Worm (Caenorhabditis elegans) whole organism, early embryonic: ENCODE results near the gene C05C10.2.

Experiments
- B0310.2 ChIP-seq: sonication (generic microtip); optimal IDR thresholded peaks from 2 replicates; lab custom pipeline; 2016; ENCODE audit warnings: mild to moderate bottlenecking, missing genetic modification characterization, missing compliant biosample characterization
- F13C5.2 ChIP-seq: sonication (generic microtip); optimal IDR thresholded peaks from 2 replicates; lab custom pipeline; 2017; ENCODE audit warnings: mild to moderate bottlenecking, missing genetic modification characterization, inconsistent platforms, missing compliant biosample characterization
- aly-1 ChIP-seq: sonication (generic microtip); optimal IDR thresholded peaks from 2 replicates; lab custom pipeline; 2016; ENCODE audit warnings: missing genetic modification characterization, missing compliant biosample characterization
- ama-1 ChIP-seq: fragments of 150-350 bp; optimal IDR thresholded peaks from 2 replicates; lab custom pipeline; 2014
- ceh-13 ChIP-seq: fragments of 200-800 bp; sonication (Bioruptor generic); optimal IDR thresholded peaks from 2 replicates; lab custom pipeline; 2018; ENCODE audit warnings: mild to moderate bottlenecking, missing genetic modification characterization, missing compliant biosample characterization
- ceh-36 ChIP-seq: sonication (generic microtip); optimal IDR thresholded peaks from 2 replicates; lab custom pipeline; 2016; ENCODE audit warnings: missing genetic modification characterization, inconsistent platforms, missing compliant biosample characterization
- ets-7 ChIP-seq: sonication (generic microtip); optimal IDR thresholded peaks from 2 replicates; lab custom pipeline; 2016; ENCODE audit warnings: missing genotype, missing genetic modification characterization, missing compliant biosample characterization
- flt-1 ChIP-seq: fragments of 200-800 bp; sonication (Bioruptor generic); IDR thresholded peaks from 2 replicates; pipeline ENCODE4 v1.3.6; 2022; ENCODE audit warnings: missing genetic modification characterization, missing compliant biosample characterization
- hmbx-1 ChIP-seq: sonication (generic microtip); optimal IDR thresholded peaks from 2 replicates; lab custom pipeline; 2016; ENCODE audit warnings: mild to moderate bottlenecking, missing genetic modification characterization, missing compliant biosample characterization
- hmg-4 ChIP-seq: fragments of 200-800 bp; sonication (Bioruptor generic); optimal IDR thresholded peaks from 2 replicates; lab custom pipeline; 2018; ENCODE audit warnings: mild to moderate bottlenecking, missing genetic modification characterization, missing compliant biosample characterization
- hnd-1 ChIP-seq: sonication (generic microtip); optimal IDR thresholded peaks from 2 replicates; lab custom pipeline; 2016; ENCODE audit warnings: missing genetic modification characterization, missing compliant biosample characterization
- pes-1 ChIP-seq: fragments of 200-800 bp; sonication (Bioruptor generic); IDR thresholded peaks from 2 replicates; pipeline ENCODE4 v1.3.6; 2022; ENCODE audit warnings: missing genetic modification reagents, missing genetic modification characterization, missing compliant biosample characterization
- scrt-1 ChIP-seq: fragments of 200-800 bp; sonication (Bioruptor generic); IDR thresholded peaks from 2 replicates; pipeline ENCODE4 v1.3.6; 2022; ENCODE audit warnings: missing genetic modification characterization, missing compliant biosample characterization
- sea-1 ChIP-seq: fragments of 200-800 bp; sonication (Bioruptor generic); conservative IDR thresholded peaks from 2 replicates; pipeline ENCODE4 v1.3.6; 2022; ENCODE audit warnings: missing genetic modification characterization, missing compliant biosample characterization
- tbx-11 ChIP-seq: fragments of 200-800 bp; sonication (Bioruptor generic); IDR thresholded peaks from 2 replicates; pipeline ENCODE4 v1.3.6; 2022; ENCODE audit warnings: missing genetic modification characterization, missing compliant biosample characterization
- tbx-37 ChIP-seq: fragments of 200-800 bp; sonication (Bioruptor generic); conservative IDR thresholded peaks from 2 replicates; pipeline ENCODE4 v1.3.6; 2022; ENCODE audit warnings: missing genetic modification reagents, missing genetic modification characterization, missing compliant biosample characterization
- tra-4 ChIP-seq: sonication (generic microtip); optimal IDR thresholded peaks from 2 replicates; lab custom pipeline; 2017; ENCODE audit warnings: missing genetic modification characterization, missing compliant biosample characterization

Gene C05C10.2

DNA sequence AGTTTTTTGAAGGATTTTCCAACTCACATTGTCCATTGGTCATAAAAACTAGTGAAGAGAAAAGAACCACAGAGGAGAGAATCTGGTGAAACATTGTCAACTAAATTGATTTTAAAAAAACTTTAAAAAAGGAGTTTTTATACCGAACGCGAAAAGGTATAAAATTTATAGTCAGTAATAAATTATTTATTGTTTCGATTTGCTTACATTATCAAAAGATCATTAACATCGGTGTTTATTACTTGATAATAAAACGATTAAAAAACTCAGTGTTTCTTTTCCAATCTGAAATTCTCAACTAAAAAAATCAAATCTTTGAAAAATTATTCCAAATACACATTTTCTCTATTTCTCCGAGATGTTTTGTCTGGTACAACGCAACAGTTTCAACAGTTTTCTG lies 5.8 kb upstream of the C05C10.2 start, which contains the start of gene F26C11.4:
Gene F26C11.4, minus strand, starts transcription at position 101 of the 400 bp plus-strand sequence.
- TF ChIP-seq tbx-11 (GFP tag; lab: Robert Waterston, UW) (no peak), scrt-1 (GFP tag; lab: Robert Waterston, UW) (no peak), sea-1 (no peak), hmg-4 (GFP tag; lab: Kevin White, UChicago) (no peak), hmbx-1 (no peak), ceh-13 (no peak), ceh-36 (tag; lab: Kevin White, UChicago) (no peak), pes-1 (GFP tag; lab: Robert Waterston, UW) (no peak), ets-7 (no peak), tra-4 (no peak), B0310.2 (tag; lab: Kevin White, UChicago) (no peak)

DNA sequence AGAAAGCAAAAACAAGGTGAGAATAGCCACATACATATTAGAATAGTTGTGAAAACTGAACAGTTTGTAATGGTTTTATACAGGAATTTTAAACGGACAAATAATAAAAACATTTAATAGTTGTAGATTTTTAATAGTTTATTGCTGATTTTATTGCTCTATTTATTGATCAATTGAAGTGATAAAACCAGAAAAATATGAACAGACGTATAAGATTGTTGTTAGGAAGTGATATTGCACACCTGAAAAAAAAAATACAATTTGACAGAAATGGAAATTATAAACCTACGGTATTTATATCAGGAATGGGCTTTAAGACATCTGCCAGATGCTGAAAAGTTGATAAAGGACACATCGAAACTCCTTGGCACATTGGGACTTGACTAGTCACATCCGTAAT lies 4.1 kb upstream of the C05C10.2 start, which contains the start of gene C05C10.8:
Gene C05C10.8, minus strand, starts transcription at position 101 of the 400 bp plus-strand sequence.
- no peak for TF ChIP-seq B0310.2 (tag; lab: Kevin White, UChicago)
- TF ChIP-seq hnd-1, result no peak
- no peak for TF ChIP-seq hmg-4 (GFP tag; lab: Kevin White, UChicago)
- no peak for TF ChIP-seq aly-1 (tag; lab: Kevin White, UChicago)
- TF ChIP-seq ets-7, result no peak
- no peak for TF ChIP-seq ceh-36 (tag; lab: Kevin White, UChicago)
- TF ChIP-seq F13C5.2 (tag; lab: Kevin White, UChicago), result no peak
- TF ChIP-seq tbx-11 (GFP tag; lab: Robert Waterston, UW), result no peak
- no peak for TF ChIP-seq tra-4
- TF ChIP-seq sea-1, result no peak
- no peak for TF ChIP-seq scrt-1 (GFP tag; lab: Robert Waterston, UW)
- TF ChIP-seq tbx-37 (GFP tag; lab: Robert Waterston, UW), result no peak
- TF ChIP-seq pes-1 (GFP tag; lab: Robert Waterston, UW), result no peak
- no peak for TF ChIP-seq flt-1 (GFP tag; lab: Robert Waterston, UW)
- TF ChIP-seq ama-1 (lab: Kevin White, UChicago), result no peak
- no peak for TF ChIP-seq hmbx-1
- TF ChIP-seq ceh-13, result no peak

- no peak for TF ChIP-seq hmg-4 (GFP tag; lab: Kevin White, UChicago)
- TF ChIP-seq tbx-37 (GFP tag; lab: Robert Waterston, UW), result no peak
- no peak for TF ChIP-seq scrt-1 (GFP tag; lab: Robert Waterston, UW)
Observed at ce11 chrII:9920468-9920867, 1.6 kb upstream of the C05C10.2 start, which contains the start of gene pho-10. Gene pho-10 (minus strand): TSS chrII:9920568.

DNA sequence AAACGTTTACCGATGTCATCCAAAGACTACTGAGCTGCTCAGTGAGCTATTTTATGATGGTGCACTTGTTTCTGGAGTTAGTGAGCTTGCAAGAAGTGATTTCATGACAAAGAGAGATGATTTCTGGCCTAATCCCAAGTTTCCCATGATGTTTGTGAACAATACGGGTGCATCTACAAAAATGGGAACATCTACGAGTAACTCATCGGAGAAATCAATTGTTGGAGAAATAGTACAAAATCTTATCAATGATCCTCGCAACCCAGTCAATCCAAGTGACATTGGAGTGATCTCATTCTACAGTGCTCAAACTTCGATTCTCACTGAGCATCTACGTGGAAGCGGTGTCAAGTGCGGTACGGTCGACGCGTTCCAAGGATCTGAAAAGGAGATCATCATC lies 6.5 kb downstream of the C05C10.2 start:
- no peak for TF ChIP-seq hnd-1
- TF ChIP-seq scrt-1 (GFP tag; lab: Robert Waterston, UW), result no peak
- TF ChIP-seq ceh-13, result no peak
- TF ChIP-seq tbx-37 (GFP tag; lab: Robert Waterston, UW), result no peak
- TF ChIP-seq ets-7, result no peak
- no peak for TF ChIP-seq tbx-11 (GFP tag; lab: Robert Waterston, UW)
- TF ChIP-seq flt-1 (GFP tag; lab: Robert Waterston, UW), result no peak

ce11 chrII:9931012-9931411 lies 9.0 kb downstream of the C05C10.2 start:
- TF ChIP-seq pes-1 (GFP tag; lab: Robert Waterston, UW), result no peak
- peak; percentile 21 for TF ChIP-seq ama-1 (lab: Kevin White, UChicago)
- TF ChIP-seq F13C5.2 (tag; lab: Kevin White, UChicago), result peak; percentile 22
- no peak for TF ChIP-seq sea-1

DNA sequence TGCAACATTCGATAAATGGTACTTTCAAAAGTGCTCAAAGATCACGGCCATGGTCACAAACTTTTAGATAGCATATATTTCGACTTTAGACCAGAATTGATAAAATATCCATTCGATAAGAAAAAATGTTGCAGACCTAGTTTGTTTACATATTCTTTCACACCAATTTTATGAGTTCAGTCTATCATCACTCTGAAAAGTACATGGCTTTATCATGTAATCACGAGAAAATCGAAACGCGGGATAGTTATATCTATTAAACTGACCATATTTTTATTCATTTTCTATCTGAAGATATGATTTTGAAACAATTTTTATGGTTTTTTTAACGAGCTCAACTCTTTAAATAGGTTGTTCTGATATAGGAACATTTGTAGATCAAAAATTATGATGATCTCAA lies 9.5 kb downstream of the C05C10.2 start, which contains the start of gene pho-11:
Gene pho-11, plus strand, starts transcription at position 374 of the 400 bp plus-strand sequence.
- TF ChIP-seq ceh-36 (tag; lab: Kevin White, UChicago), result no peak

- TF ChIP-seq F13C5.2 (tag; lab: Kevin White, UChicago), result no peak
- no peak for TF ChIP-seq scrt-1 (GFP tag; lab: Robert Waterston, UW)
- TF ChIP-seq tbx-37 (GFP tag; lab: Robert Waterston, UW), result no peak
- TF ChIP-seq ets-7, result no peak
Observed at ce11 chrII:9933947-9934383, 11.9 kb downstream of the C05C10.2 start.

- TF ChIP-seq aly-1 (tag; lab: Kevin White, UChicago) (no peak), hmbx-1 (no peak), ceh-13 (no peak), tra-4 (no peak), hnd-1 (no peak), ama-1 (lab: Kevin White, UChicago) (no peak), F13C5.2 (tag; lab: Kevin White, UChicago) (no peak), flt-1 (GFP tag; lab: Robert Waterston, UW) (no peak), ets-7 (no peak), sea-1 (no peak), tbx-37 (GFP tag; lab: Robert Waterston, UW) (no peak), hmg-4 (GFP tag; lab: Kevin White, UChicago) (no peak), tbx-11 (GFP tag; lab: Robert Waterston, UW) (no peak), scrt-1 (GFP tag; lab: Robert Waterston, UW) (no peak), ceh-36 (tag; lab: Kevin White, UChicago) (no peak), pes-1 (GFP tag; lab: Robert Waterston, UW) (no peak)
Observed at ce11 chrII:9934570-9934969, 12.6 kb downstream of the C05C10.2 start.
